Fruit fly (Drosophila melanogaster): ENCODE data around the gene Rsbp15.

Gene Rsbp15

DNA sequence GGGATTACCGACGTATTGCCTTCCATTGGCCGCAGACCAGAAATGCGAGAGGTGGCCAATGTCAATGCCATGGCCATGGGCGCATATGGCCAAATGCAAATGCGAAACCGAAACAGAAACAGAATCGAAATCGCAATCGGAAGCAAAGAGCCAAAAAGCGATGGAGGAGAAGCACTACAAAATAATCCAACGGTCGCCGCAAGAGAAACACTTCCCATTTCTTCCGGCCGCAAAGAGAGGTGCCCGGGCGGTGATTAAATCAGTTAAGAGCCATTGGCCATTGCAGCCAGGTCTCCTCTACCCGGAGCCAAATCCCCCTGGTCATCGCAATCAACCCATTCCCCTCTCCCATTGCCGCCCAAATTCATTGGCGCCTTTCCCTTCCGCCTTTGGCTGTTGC lies 8.0 kb upstream of the Rsbp15 start, which contains the start of gene CG14742:
CG14742 (plus strand) TSS at position 301 of the 400 bp plus-strand sequence.
- TF ChIP-seq dac (GFP tag; optimal IDR thresholded peaks at IDR 0.05) = no peak

DNA sequence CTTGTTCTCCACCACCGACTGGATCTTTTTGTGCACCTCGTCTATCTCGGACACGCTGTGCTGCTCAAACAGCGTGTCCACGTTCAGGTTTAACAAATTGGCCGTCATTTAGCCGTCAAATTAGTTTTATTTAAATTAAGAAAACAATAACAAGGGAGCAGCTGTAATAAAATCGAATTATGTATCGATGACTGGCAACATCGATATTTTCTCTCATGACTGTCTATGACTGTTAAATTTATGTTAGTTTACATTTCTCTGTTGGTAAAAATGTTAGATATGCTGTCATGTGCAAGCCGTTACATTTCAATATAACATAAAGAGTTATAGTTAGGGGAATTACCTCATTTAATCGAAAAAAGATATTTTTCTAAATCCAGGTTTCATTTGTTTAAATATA lies 2.7 kb upstream of the Rsbp15 start, which contains the start of gene Cog1:
Cog1 (minus strand) TSS at position 190 of the 400 bp plus-strand sequence.
- TF ChIP-seq CG34406 (GFP tag; optimal IDR thresholded peaks at IDR 0.05) (no peak), Ets96B (tag; optimal IDR thresholded peaks at IDR 0.05) (no peak), ss (GFP tag; optimal IDR thresholded peaks at IDR 0.05) (no peak), svp (GFP tag) (peak; percentile 13)

DNA sequence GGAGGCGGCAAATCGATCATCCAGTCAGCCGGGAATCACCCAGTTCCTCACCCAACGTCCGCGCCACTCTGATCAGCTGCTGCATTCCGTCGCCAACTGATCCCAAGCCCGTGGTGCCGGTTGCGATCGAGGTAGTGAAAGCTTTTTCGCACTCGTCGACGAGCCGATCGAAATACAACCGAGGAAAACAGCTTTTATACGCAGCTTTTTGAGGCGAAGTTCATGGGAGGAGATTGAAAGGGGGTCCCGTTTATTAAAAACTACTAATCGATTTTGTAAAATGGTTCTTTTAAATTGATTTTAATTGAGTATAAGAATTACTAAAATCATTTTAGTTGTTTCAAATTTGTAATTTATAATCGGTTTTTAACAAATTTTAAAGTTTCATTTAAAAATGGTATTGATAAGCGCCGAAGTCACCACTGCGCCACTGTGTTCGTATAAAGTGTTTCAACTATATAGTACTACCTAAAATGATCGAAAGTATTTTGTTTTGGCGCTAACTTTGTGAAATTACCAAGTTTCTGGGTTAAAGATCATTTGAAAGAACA lies 746 bp upstream of the Rsbp15 start, which contains the start of gene CG4860:
CG4860 (minus strand) TSS at position 99 of the 551 bp plus-strand sequence.
- peak; percentile 88 for TF ChIP-seq Sox14 (GFP tag; optimal IDR thresholded peaks at IDR 0.05)
- TF ChIP-seq lz (GFP tag; optimal IDR thresholded peaks at IDR 0.05) = peak; percentile 92
- TF ChIP-seq Smox (GFP tag; optimal IDR thresholded peaks at IDR 0.05) = peak; percentile 87
- TF ChIP-seq Hr4 (GFP tag; optimal IDR thresholded peaks at IDR 0.05) = peak; percentile 92
- TF ChIP-seq CG10669 (GFP tag; optimal IDR thresholded peaks at IDR 0.05) = peak; percentile 79
- peak; percentile 89 for TF ChIP-seq pdm3 (GFP tag; optimal IDR thresholded peaks at IDR 0.05)
- peak; percentile 89 for TF ChIP-seq OdsH (GFP tag; optimal IDR thresholded peaks at IDR 0.05)
- TF ChIP-seq CG31627 (GFP tag; optimal IDR thresholded peaks at IDR 0.05) = peak; percentile 89
- TF ChIP-seq CG6276 (GFP tag; optimal IDR thresholded peaks at IDR 0.05) = peak; percentile 84
- TF ChIP-seq Sox102F (GFP tag; optimal IDR thresholded peaks at IDR 0.05) = peak; percentile 82
- peak; percentile 90 for TF ChIP-seq net (GFP tag; optimal IDR thresholded peaks at IDR 0.05)
- no peak for TF ChIP-seq fkh (GFP tag; optimal IDR thresholded peaks at IDR 0.05)
- TF ChIP-seq CG16779 (tag; optimal IDR thresholded peaks at IDR 0.05) = peak; percentile 61
- no peak for TF ChIP-seq CG9139 (GFP tag; optimal IDR thresholded peaks at IDR 0.05)
- TF ChIP-seq fd85E (GFP tag; optimal IDR thresholded peaks at IDR 0.05) = peak; percentile 34
- TF ChIP-seq Ets21C (GFP tag; optimal IDR thresholded peaks at IDR 0.05) = peak; percentile 83
- TF ChIP-seq Sox15 (GFP tag; optimal IDR thresholded peaks at IDR 0.05) = peak; percentile 59
- peak; percentile 38 to 82 for TF ChIP-seq salr (GFP tag; optimal IDR thresholded peaks at IDR 0.05)
- peak; percentile 91 for TF ChIP-seq CG15336 (GFP tag; IDR thresholded peaks at IDR 0.05)
- peak; percentile 91 for TF ChIP-seq Eip75B (GFP tag; optimal IDR thresholded peaks at IDR 0.05)
- peak; percentile 63 for TF ChIP-seq fd59A (GFP tag; optimal IDR thresholded peaks at IDR 0.05)
- peak; percentile 87 for TF ChIP-seq CG7368 (GFP tag; optimal IDR thresholded peaks at IDR 0.05)
- peak; percentile 78 for TF ChIP-seq Ets96B (tag; optimal IDR thresholded peaks at IDR 0.05)
- TF ChIP-seq CG8119 (GFP tag; IDR thresholded peaks at IDR 0.05) = peak; percentile 91
- TF ChIP-seq Eip78C (GFP tag) = peak; percentile 97
- peak; percentile 63 for TF ChIP-seq CG4318 (GFP tag; optimal IDR thresholded peaks at IDR 0.05)
- TF ChIP-seq dac (GFP tag; optimal IDR thresholded peaks at IDR 0.05) = peak; percentile 67
- peak; percentile 66 for TF ChIP-seq CG11294 (GFP tag; IDR thresholded peaks at IDR 0.05)
- peak; percentile 41 for TF ChIP-seq CG6854 (GFP tag; optimal IDR thresholded peaks at IDR 0.05)
- peak; percentile 78 for TF ChIP-seq vri (GFP tag; optimal IDR thresholded peaks at IDR 0.05)
- TF ChIP-seq topi (GFP tag; optimal IDR thresholded peaks at IDR 0.05) = peak; percentile 87
- TF ChIP-seq cyc (GFP tag; optimal IDR thresholded peaks at IDR 0.05) = peak; percentile 85
- TF ChIP-seq svp (GFP tag) = peak; percentile 93
- TF ChIP-seq CG8632 (GFP tag; optimal IDR thresholded peaks at IDR 0.05) = peak; percentile 78
- TF ChIP-seq Eip93F (GFP tag; optimal IDR thresholded peaks at IDR 0.05) = peak; percentile 77
- peak; percentile 77 for TF ChIP-seq CG11762 (GFP tag; optimal IDR thresholded peaks at IDR 0.05; ENCODE audit: insufficient read depth)
- peak; percentile 92 for TF ChIP-seq CG6163 (GFP tag; IDR thresholded peaks at IDR 0.05)
- TF ChIP-seq CG3919 (GFP tag; optimal IDR thresholded peaks at IDR 0.05) = peak; percentile 90
- TF ChIP-seq spab (GFP tag; optimal IDR thresholded peaks at IDR 0.05) = no peak
- peak; percentile 89 for TF ChIP-seq achi (GFP tag; optimal IDR thresholded peaks at IDR 0.05)
- TF ChIP-seq CG3032 (tag; optimal IDR thresholded peaks at IDR 0.05) = peak; percentile 82
- TF ChIP-seq Hr39 (GFP tag; optimal IDR thresholded peaks at IDR 0.05) = peak; percentile 86
- TF ChIP-seq dsx (GFP tag; optimal IDR thresholded peaks at IDR 0.05; ENCODE audit: poor library complexity, severe bottlenecking) = no peak
- peak; percentile 67 for TF ChIP-seq CG11902 (GFP tag; optimal IDR thresholded peaks at IDR 0.05)
- peak; percentile 84 for TF ChIP-seq CG10631 (GFP tag; optimal IDR thresholded peaks at IDR 0.05)

Measured in whole organism, prepupa.